Worm (Caenorhabditis elegans) whole organism, young adult: ENCODE results near the gene H42K12.3.

Experiments used
- B0035.1 ChIP-seq: sonication (generic microtip); optimal IDR thresholded peaks from 2 replicates; lab custom pipeline; 2016; ENCODE audit warnings: missing genetic modification characterization, mild to moderate bottlenecking, missing compliant biosample characterization, missing genotype, missing genetic modification reagents
- B0336.3 ChIP-seq: fragments of 200-800 bp; sonication (Bioruptor generic); IDR thresholded peaks from 2 replicates; pipeline ENCODE4 v1.3.6; 2022; ENCODE audit warnings: missing genetic modification characterization, missing compliant biosample characterization
- F33H1.4 ChIP-seq: fragments of 200-800 bp; sonication (Bioruptor generic); IDR thresholded peaks from 2 replicates; pipeline ENCODE4 v1.3.6; 2022; ENCODE audit warnings: missing genetic modification reagents, missing genetic modification characterization, missing compliant biosample characterization
- F37B4.10 ChIP-seq: fragments of 200-800 bp; sonication (Bioruptor generic); IDR thresholded peaks from 2 replicates; pipeline ENCODE4 v1.3.6; 2022; ENCODE audit warnings: missing genetic modification characterization, missing compliant biosample characterization
- F55B11.4 ChIP-seq: sonication (generic microtip); optimal IDR thresholded peaks from 2 replicates; lab custom pipeline; 2016; ENCODE audit warnings: missing compliant biosample characterization, missing genetic modification characterization, borderline replicate concordance; ENCODE audit not compliant: insufficient read depth
- F57A8.1 ChIP-seq: fragments of 200-800 bp; sonication (Bioruptor generic); optimal IDR thresholded peaks from 2 replicates; lab custom pipeline; 2018; ENCODE audit warnings: mild to moderate bottlenecking, missing genetic modification characterization, moderate library complexity, missing compliant biosample characterization
- F57C9.4 ChIP-seq: sonication (generic microtip); optimal IDR thresholded peaks from 2 replicates; lab custom pipeline; 2017; ENCODE audit warnings: mild to moderate bottlenecking, missing genetic modification characterization, missing compliant biosample characterization
- K11D2.4 ChIP-seq: fragments of 200-800 bp; sonication (Bioruptor generic); IDR thresholded peaks from 2 replicates; pipeline ENCODE4 v1.3.6; 2022; ENCODE audit warnings: missing genetic modification reagents, missing genetic modification characterization, missing compliant biosample characterization
- T07F8.4 ChIP-seq: sonication (generic microtip); optimal IDR thresholded peaks from 2 replicates; lab custom pipeline; 2016; ENCODE audit warnings: mild to moderate bottlenecking, missing genetic modification characterization, moderate library complexity, missing compliant biosample characterization
- Y53G8AR.9 ChIP-seq: fragments of 200-800 bp; sonication (Bioruptor generic); conservative IDR thresholded peaks from 2 replicates; pipeline ENCODE4 v1.3.6; 2022; ENCODE audit warnings: missing genetic modification reagents, missing genetic modification characterization, missing compliant biosample characterization
- Y56A3A.18 ChIP-seq: fragments of 200-800 bp; sonication (Bioruptor generic); IDR thresholded peaks from 2 replicates; pipeline ENCODE4 v1.3.6; 2022; ENCODE audit warnings: missing genetic modification reagents, missing genetic modification characterization, missing compliant biosample characterization
- Y95B8A.8 ChIP-seq: fragments of 200-800 bp; sonication (Bioruptor generic); IDR thresholded peaks from 2 replicates; pipeline ENCODE4 v1.3.6; 2022; ENCODE audit warnings: missing genetic modification reagents, missing genetic modification characterization, missing compliant biosample characterization
- ZK185.1 ChIP-seq: sonication (generic microtip); optimal IDR thresholded peaks from 2 replicates; lab custom pipeline; 2016; ENCODE audit warnings: mild to moderate bottlenecking, missing genetic modification characterization, missing compliant biosample characterization; ENCODE audit not compliant: poor library complexity, severe bottlenecking
- akir-1 ChIP-seq: fragments of 200-800 bp; sonication (Bioruptor generic); optimal IDR thresholded peaks from 2 replicates; lab custom pipeline; 2018; ENCODE audit warnings: mild to moderate bottlenecking, missing genetic modification characterization, moderate library complexity, missing compliant biosample characterization
- atf-7 ChIP-seq: sonication (generic microtip); optimal IDR thresholded peaks from 2 replicates; lab custom pipeline; 2017; ENCODE audit warnings: mild to moderate bottlenecking, missing genetic modification characterization, missing compliant biosample characterization
- attf-5 ChIP-seq: fragments of 200-800 bp; sonication (Bioruptor generic); optimal IDR thresholded peaks from 2 replicates; lab custom pipeline; 2018; ENCODE audit warnings: mild to moderate bottlenecking, missing genetic modification characterization, missing compliant biosample characterization
- attf-6 ChIP-seq: fragments of 200-800 bp; sonication (Bioruptor generic); IDR thresholded peaks from 2 replicates; pipeline ENCODE4 v1.3.6; 2022; ENCODE audit warnings: missing genetic modification reagents, missing genetic modification characterization, missing compliant biosample characterization
- bed-1 ChIP-seq: fragments of 200-800 bp; sonication (Bioruptor generic); IDR thresholded peaks from 2 replicates; pipeline ENCODE4 v1.3.6; 2022; ENCODE audit warnings: missing genetic modification reagents, missing genetic modification characterization, missing compliant biosample characterization
- ceh-100 ChIP-seq: fragments of 200-800 bp; sonication (Bioruptor generic); IDR thresholded peaks from 2 replicates; pipeline ENCODE4 v1.3.6; 2022; ENCODE audit warnings: missing genetic modification reagents, missing genetic modification characterization, missing compliant biosample characterization
- ceh-40 ChIP-seq: fragments of 200-800 bp; sonication (Bioruptor generic); IDR thresholded peaks from 2 replicates; pipeline ENCODE4 v1.3.6; 2022; ENCODE audit warnings: missing genetic modification characterization, missing compliant biosample characterization
- ceh-58 ChIP-seq: fragments of 200-800 bp; sonication (Bioruptor generic); IDR thresholded peaks from 2 replicates; pipeline ENCODE4 v1.3.6; 2022; ENCODE audit warnings: missing genetic modification characterization, missing compliant biosample characterization
- chd-7 ChIP-seq: sonication (generic microtip); optimal IDR thresholded peaks from 2 replicates; lab custom pipeline; 2016; ENCODE audit warnings: mild to moderate bottlenecking, missing genetic modification characterization, moderate library complexity, missing compliant biosample characterization
- die-1 ChIP-seq: sonication (generic microtip); optimal IDR thresholded peaks from 2 replicates; lab custom pipeline; 2016; ENCODE audit warnings: missing genotype, mild to moderate bottlenecking, missing genetic modification characterization, missing compliant biosample characterization
- efl-1 ChIP-seq: fragments of 150-350 bp; optimal IDR thresholded peaks from 2 replicates; lab custom pipeline; 2014; ENCODE audit warnings: missing biosample characterization, missing genetic modification reagents, missing genetic modification characterization
- egrh-3 ChIP-seq: fragments of 200-800 bp; sonication (Bioruptor generic); IDR thresholded peaks from 2 replicates; pipeline ENCODE4 v1.3.6; 2022; ENCODE audit warnings: missing genetic modification reagents, missing genetic modification characterization, missing compliant biosample characterization
- gei-17 ChIP-seq: fragments of 200-800 bp; sonication (Bioruptor generic); optimal IDR thresholded peaks from 2 replicates; lab custom pipeline; 2018; ENCODE audit warnings: mild to moderate bottlenecking, missing genetic modification characterization, missing compliant biosample characterization
- him-1 ChIP-seq: sonication (generic microtip); optimal IDR thresholded peaks from 2 replicates; lab custom pipeline; 2016; ENCODE audit warnings: missing genotype, missing genetic modification reagents, missing genetic modification characterization, missing compliant biosample characterization
- hmg-1.2 ChIP-seq: fragments of 200-800 bp; sonication (Bioruptor generic); IDR thresholded peaks from 2 replicates; pipeline ENCODE4 v1.3.6; 2022; ENCODE audit warnings: missing genetic modification reagents, missing genetic modification characterization, missing compliant biosample characterization
- lag-1 ChIP-seq: fragments of 200-800 bp; sonication (Bioruptor generic); IDR thresholded peaks from 2 replicates; pipeline ENCODE4 v1.3.6; 2022; ENCODE audit warnings: missing genetic modification reagents, missing genetic modification characterization, missing compliant biosample characterization
- lin-26 ChIP-seq: fragments of 200-800 bp; sonication (Bioruptor generic); IDR thresholded peaks from 2 replicates; pipeline ENCODE4 v1.3.6; 2022; ENCODE audit warnings: missing genetic modification reagents, missing genetic modification characterization, missing compliant biosample characterization
- lin-35 ChIP-seq, 3 experiments: fragments of 150-350 bp in 2 of 3; sonication (generic microtip) in 1 of 3; optimal IDR thresholded peaks; 2 replicates each; lab custom pipeline; 2014 to 2018; ENCODE audit warnings: missing biosample characterization in 3 of 3, missing genetic modification characterization in 3 of 3, missing genetic modification reagents in 3 of 3
- lir-1 ChIP-seq: fragments of 200-800 bp; sonication (Bioruptor generic); conservative IDR thresholded peaks from 2 replicates; pipeline ENCODE4 v1.3.6; 2022; ENCODE audit warnings: missing genetic modification reagents, missing genetic modification characterization, missing compliant biosample characterization
- lsy-27 ChIP-seq: sonication (generic microtip); optimal IDR thresholded peaks from 2 replicates; lab custom pipeline; 2017; ENCODE audit warnings: missing genetic modification characterization, mild to moderate bottlenecking, missing compliant biosample characterization, antibody characterized with exemption, missing genotype, borderline replicate concordance; ENCODE audit not compliant: insufficient read depth
- mcd-1 ChIP-seq: fragments of 200-800 bp; sonication (Bioruptor generic); IDR thresholded peaks from 2 replicates; pipeline ENCODE4 v1.3.6; 2022; ENCODE audit warnings: missing genetic modification reagents, missing genetic modification characterization, missing compliant biosample characterization
- mel-28 ChIP-seq: sonication (generic microtip); optimal IDR thresholded peaks from 2 replicates; lab custom pipeline; 2016; ENCODE audit warnings: borderline replicate concordance, mild to moderate bottlenecking, missing genetic modification characterization, missing compliant biosample characterization
- nfyb-1 ChIP-seq: fragments of 200-800 bp; sonication (Bioruptor generic); IDR thresholded peaks from 2 replicates; pipeline ENCODE4 v1.3.6; 2022; ENCODE audit warnings: missing genetic modification reagents, missing genetic modification characterization, missing compliant biosample characterization
- nhr-80 ChIP-seq: sonication (generic microtip); optimal IDR thresholded peaks from 2 replicates; lab custom pipeline; 2016; ENCODE audit warnings: missing genetic modification characterization, missing compliant biosample characterization
- rcor-1 ChIP-seq: fragments of 200-800 bp; sonication (Bioruptor generic); IDR thresholded peaks from 2 replicates; pipeline ENCODE4 v1.3.6; 2022; ENCODE audit warnings: missing genetic modification reagents, missing genetic modification characterization, missing compliant biosample characterization
- rec-8 ChIP-seq, 2 experiments: sonication (generic microtip); optimal IDR thresholded peaks; 2 replicates each; lab custom pipeline; 2016; ENCODE audit warnings: mild to moderate bottlenecking in 2 of 2, missing genetic modification characterization in 2 of 2, missing genetic modification reagents in 2 of 2, missing genotype in 2 of 2, missing biosample characterization in 1 of 2, missing compliant biosample characterization in 1 of 2, moderate library complexity in 1 of 2
- rpc-1 ChIP-seq, 2 experiments: fragments of 150-350 bp in 1 of 2; sonication (generic microtip) in 1 of 2; optimal IDR thresholded peaks; 2 replicates each; lab custom pipeline; 2014 to 2018; ENCODE audit warnings: missing biosample characterization in 1 of 2, missing genetic modification characterization in 1 of 2, missing genetic modification reagents in 1 of 2, missing genotype in 1 of 2
- sea-2 ChIP-seq: fragments of 200-800 bp; sonication (Bioruptor generic); IDR thresholded peaks from 2 replicates; pipeline ENCODE4 v1.3.6; 2022; ENCODE audit warnings: missing genetic modification characterization, missing compliant biosample characterization
- tbp1 ChIP-seq: fragments of 200-800 bp; sonication (Bioruptor generic); optimal IDR thresholded peaks from 2 replicates; lab custom pipeline; 2018; ENCODE audit warnings: mild to moderate bottlenecking, missing genetic modification characterization, missing compliant biosample characterization
- zfh-2 ChIP-seq: fragments of 200-800 bp; sonication (Bioruptor generic); conservative IDR thresholded peaks from 2 replicates; pipeline ENCODE4 v1.3.6; 2022; ENCODE audit warnings: missing genetic modification reagents, missing genetic modification characterization, missing compliant biosample characterization
- zim-3 ChIP-seq: sonication (generic microtip); optimal IDR thresholded peaks from 2 replicates; lab custom pipeline; 2017; ENCODE audit warnings: mild to moderate bottlenecking, missing genetic modification characterization, moderate library complexity, missing compliant biosample characterization
- ztf-18 ChIP-seq: sonication (generic microtip); optimal IDR thresholded peaks from 2 replicates; lab custom pipeline; 2016; ENCODE audit warnings: missing genotype, mild to moderate bottlenecking, missing genetic modification characterization, missing compliant biosample characterization
- ztf-22 ChIP-seq: fragments of 200-800 bp; sonication (Bioruptor generic); optimal IDR thresholded peaks from 2 replicates; lab custom pipeline; 2018; ENCODE audit warnings: mild to moderate bottlenecking, missing genetic modification characterization, moderate library complexity, missing compliant biosample characterization
- ztf-28 ChIP-seq: fragments of 200-800 bp; sonication (Bioruptor generic); IDR thresholded peaks from 2 replicates; pipeline ENCODE4 v1.3.6; 2022; ENCODE audit warnings: missing genetic modification reagents, missing genetic modification characterization, missing compliant biosample characterization
- ztf-6 ChIP-seq: fragments of 200-800 bp; sonication (Bioruptor generic); IDR thresholded peaks from 2 replicates; pipeline ENCODE4 v1.3.6; 2022; ENCODE audit warnings: missing genetic modification reagents, missing genetic modification characterization, missing compliant biosample characterization

Gene H42K12.3

DNA sequence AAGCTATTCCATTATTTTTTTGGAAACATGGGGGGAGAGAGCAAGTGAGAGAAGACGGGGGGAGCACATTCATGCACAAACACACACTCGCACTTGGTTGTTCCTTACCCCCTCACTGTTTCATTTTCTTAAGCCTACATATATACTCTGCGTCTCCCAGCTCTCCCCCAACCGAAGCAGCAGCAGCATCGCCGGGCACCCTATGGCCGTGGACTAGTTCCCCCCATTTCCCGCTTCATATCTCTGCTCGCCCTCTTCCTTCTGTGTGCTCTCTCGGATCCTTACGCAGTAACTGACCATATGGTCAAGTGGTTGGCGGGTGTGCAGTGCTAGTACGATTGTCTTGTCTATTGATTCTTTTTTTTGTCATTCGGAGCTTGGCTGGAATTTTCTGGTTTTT, 8.9 kb upstream of the H42K12.3 start (continued):
- no peak for TF ChIP-seq him-1 (tag; lab: Kevin White, UChicago)
- TF ChIP-seq egrh-3 = peak; percentile 74
- no peak for TF ChIP-seq F57C9.4 (tag; lab: Kevin White, UChicago)
- peak; percentile 89 for TF ChIP-seq nhr-80 (tag; lab: Kevin White, UChicago)
- TF ChIP-seq attf-6 (GFP tag; lab: Robert Waterston, UW) = no peak
- TF ChIP-seq B0035.1 (tag; lab: Kevin White, UChicago) = no peak
- TF ChIP-seq Y53G8AR.9 (GFP tag; lab: Robert Waterston, UW) = no peak
- TF ChIP-seq hmg-1.2 (GFP tag; lab: Robert Waterston, UW) = peak; percentile 81
- no peak for TF ChIP-seq ceh-40 (GFP tag; lab: Robert Waterston, UW)
- no peak for TF ChIP-seq ceh-58 (GFP tag; lab: Robert Waterston, UW)
- no peak for TF ChIP-seq F57A8.1
- TF ChIP-seq rec-8 (tag; optimal IDR thresholded peaks at IDR 0.05; lab: Kevin White, UChicago) = no peak
- TF ChIP-seq lsy-27 = no peak
- TF ChIP-seq ztf-28 (GFP tag; lab: Robert Waterston, UW) = 0 out of 2 replicates have a peak, but pooled peaks have one; percentile 50
- peak; percentile 61 for TF ChIP-seq gei-17 (GFP tag; lab: Kevin White, UChicago)
- peak; percentile 33 for TF ChIP-seq atf-7 (tag; lab: Kevin White, UChicago)
- TF ChIP-seq mel-28 = no peak
- peak; percentile 48 for TF ChIP-seq tbp1
- 0 out of 2 replicates have a peak, but pooled peaks have one; percentile 12 for TF ChIP-seq K11D2.4
- TF ChIP-seq nfyb-1 (GFP tag; lab: Robert Waterston, UW) = peak; percentile 76
- TF ChIP-seq F33H1.4 = no peak
- peak; percentile 60 for TF ChIP-seq zim-3 (tag; lab: Kevin White, UChicago)
- TF ChIP-seq T07F8.4 = no peak
- TF ChIP-seq F55B11.4 (tag; lab: Kevin White, UChicago) = no peak
- TF ChIP-seq zfh-2 = peak; percentile 97
- TF ChIP-seq efl-1 (GFP tag; lab: Kevin White, UChicago) = no peak
- peak; percentile 29; the same call in 1 of the 2 replicates for TF ChIP-seq rcor-1
- no peak for TF ChIP-seq ZK185.1
- TF ChIP-seq attf-5 = peak; percentile 72
- peak; percentile 38 for TF ChIP-seq ztf-18
- TF ChIP-seq bed-1 (GFP tag; lab: Robert Waterston, UW) = no peak
- peak; percentile 50; the same call in 1 of the 2 replicates for TF ChIP-seq B0336.3 (GFP tag; lab: Robert Waterston, UW)
- TF ChIP-seq rpc-1 (optimal IDR thresholded peaks at IDR 0.05; lab: Kevin White, UChicago) = no peak
- TF ChIP-seq rpc-1 (tag; optimal IDR thresholded peaks at IDR 0.05; lab: Kevin White, UChicago) = no peak
- TF ChIP-seq Y95B8A.8 (GFP tag; lab: Robert Waterston, UW) = no peak
- TF ChIP-seq ceh-100 (GFP tag; lab: Robert Waterston, UW) = no peak; the same call in 1 of the 2 replicates
- peak; percentile 58 for TF ChIP-seq mcd-1 (GFP tag; lab: Robert Waterston, UW)
- TF ChIP-seq ztf-22 (GFP tag; lab: Kevin White, UChicago) = peak; percentile 23
- TF ChIP-seq akir-1 (GFP tag; lab: Kevin White, UChicago) = no peak
- no peak for TF ChIP-seq lag-1 (GFP tag; lab: Robert Waterston, UW)
- TF ChIP-seq F37B4.10 (GFP tag; lab: Robert Waterston, UW) = no peak
- TF ChIP-seq sea-2 (GFP tag; lab: Robert Waterston, UW) = no peak
- TF ChIP-seq chd-7 = peak; percentile 36
- TF ChIP-seq ztf-6 (GFP tag; lab: Robert Waterston, UW) = no peak
- peak; percentile 27 for TF ChIP-seq die-1 (tag; lab: Kevin White, UChicago)
- peak; percentile 61 for TF ChIP-seq lir-1 (GFP tag; lab: Robert Waterston, UW)
- peak; percentile 81; the same call in 1 of the 2 replicates for TF ChIP-seq Y56A3A.18 (GFP tag; lab: Robert Waterston, UW)
- TF ChIP-seq lin-35 (GFP tag; optimal IDR thresholded peaks at IDR 0.05; lab: Kevin White, UChicago) = peak in 1 of 3 experiments; percentile 50
- no peak for TF ChIP-seq lin-26 (GFP tag; lab: Robert Waterston, UW)
